In genomic region chr3R:31592256-31592879, dm6 we compare ENCODE assay signal across 1 fruit fly cellular context.
A peak's percentile ranks its signal among the peaks of the same experiment; 100 is the strongest.
TF ChIP-seq lines count a peak whose summit lies in the region.

Gene CG1774, plus strand, starts transcription at chr3R:31592803.

TF ChIP-seq in whole organism, embryonic, 481 proteins besides CTCF, POLR2A, EP300 and RAD21 (continued from another document and continues in another):
- TF ChIP-seq dm (GFP tag; optimal IDR thresholded peaks at IDR 0.05; lab: Kevin White, UChicago), result peak; percentile 67
- peak; percentile 65 for TF ChIP-seq ems (GFP tag; optimal IDR thresholded peaks at IDR 0.05; lab: Kevin White, UChicago)
- peak; percentile 46; the same call in 1 of the 2 replicates for TF ChIP-seq dimm (GFP tag; IDR thresholded peaks at IDR 0.05; lab: Robert Waterston, UW)
- 0 out of 2 replicates have a peak, but pooled peaks have one; percentile 46 for TF ChIP-seq ro (GFP tag; IDR thresholded peaks at IDR 0.05; lab: Robert Waterston, UW)
- TF ChIP-seq lov (optimal IDR thresholded peaks at IDR 0.05; lab: Kevin White, UChicago), result no peak
- TF ChIP-seq lov (GFP tag; IDR thresholded peaks at IDR 0.05; lab: Robert Waterston, UW), result no peak
- TF ChIP-seq ewg (GFP tag; optimal IDR thresholded peaks at IDR 0.05; lab: Kevin White, UChicago), result peak; percentile 39
- peak; percentile 82 for TF ChIP-seq bcd (GFP tag; optimal IDR thresholded peaks at IDR 0.05; lab: Kevin White, UChicago)
- no peak for TF ChIP-seq Lhr (GFP tag; optimal IDR thresholded peaks at IDR 0.05; lab: Kevin White, UChicago)
- TF ChIP-seq CG2202 (tag; optimal IDR thresholded peaks at IDR 0.05; lab: Kevin White, UChicago), result no peak
- peak; percentile 79 for TF ChIP-seq CG11695 (GFP tag; IDR thresholded peaks at IDR 0.05; lab: Robert Waterston, UW)
- peak; percentile 51 for TF ChIP-seq Vsx1 (GFP tag; optimal IDR thresholded peaks at IDR 0.05; lab: Kevin White, UChicago)
- TF ChIP-seq dpn (GFP tag; optimal IDR thresholded peaks at IDR 0.05; lab: Kevin White, UChicago), result peak; percentile 84 to 89
- peak; percentile 60; the same call in 1 of the 2 replicates for TF ChIP-seq esg (GFP tag; conservative IDR thresholded peaks at IDR 0.05; lab: Robert Waterston, UW)
- peak; percentile 65 for TF ChIP-seq Myb (GFP tag; optimal IDR thresholded peaks at IDR 0.05; lab: Kevin White, UChicago)
- TF ChIP-seq CoRest (tag; optimal IDR thresholded peaks at IDR 0.05; lab: Kevin White, UChicago), result peak; percentile 79
- TF ChIP-seq run (tag; optimal IDR thresholded peaks at IDR 0.05; lab: Kevin White, UChicago), result peak; percentile 46
- peak; percentile 35 for TF ChIP-seq CG14710 (tag; optimal IDR thresholded peaks at IDR 0.05; lab: Kevin White, UChicago)
- peak; percentile 79 for TF ChIP-seq CG17359 (tag; optimal IDR thresholded peaks at IDR 0.05; lab: Kevin White, UChicago)
- TF ChIP-seq sc (optimal IDR thresholded peaks at IDR 0.05; lab: Kevin White, UChicago), result no peak
- TF ChIP-seq sc (GFP tag; optimal IDR thresholded peaks at IDR 0.05; lab: Kevin White, UChicago), result no peak
- TF ChIP-seq Deaf1 (tag; optimal IDR thresholded peaks at IDR 0.05; lab: Kevin White, UChicago), result peak; percentile 55
- TF ChIP-seq row (GFP tag; IDR thresholded peaks at IDR 0.05; lab: Robert Waterston, UW), result peak; percentile 89
- TF ChIP-seq so (GFP tag; IDR thresholded peaks at IDR 0.05; lab: Robert Waterston, UW), result peak; percentile 47; the same call in 1 of the 3 replicates
- TF ChIP-seq Hmr (GFP tag; optimal IDR thresholded peaks at IDR 0.05; lab: Kevin White, UChicago), result peak; percentile 89
- peak; percentile 65 for TF ChIP-seq toy (GFP tag; IDR thresholded peaks at IDR 0.05; lab: Robert Waterston, UW)
- peak; percentile 88 for TF ChIP-seq ERR (GFP tag; optimal IDR thresholded peaks at IDR 0.05; lab: Kevin White, UChicago)
- TF ChIP-seq CG17612 (GFP tag; IDR thresholded peaks at IDR 0.05; lab: Robert Waterston, UW), result peak; percentile 53; the same call in 1 of the 2 replicates
- TF ChIP-seq Pdp1 (GFP tag; optimal IDR thresholded peaks at IDR 0.05; lab: Kevin White, UChicago), result peak; percentile 78 to 81
- peak; percentile 58 for TF ChIP-seq CG4820 (GFP tag; optimal IDR thresholded peaks at IDR 0.05; lab: Kevin White, UChicago)
- TF ChIP-seq CG7271 (tag; optimal IDR thresholded peaks at IDR 0.05; lab: Kevin White, UChicago), result no peak
- TF ChIP-seq CG10274 (GFP tag; optimal IDR thresholded peaks at IDR 0.05; lab: Kevin White, UChicago), result peak; percentile 47
- TF ChIP-seq CG8924 (tag; optimal IDR thresholded peaks at IDR 0.05; lab: Kevin White, UChicago), result peak; percentile 75
- peak; percentile 34 for TF ChIP-seq Hmx (GFP tag; optimal IDR thresholded peaks at IDR 0.05; lab: Kevin White, UChicago)
- TF ChIP-seq twi (tag; optimal IDR thresholded peaks at IDR 0.05; lab: Kevin White, UChicago), result no peak
- no peak for TF ChIP-seq Dp (GFP tag; optimal IDR thresholded peaks at IDR 0.05; lab: Kevin White, UChicago)
- peak; percentile 73 for TF ChIP-seq zf30C (GFP tag; optimal IDR thresholded peaks at IDR 0.05; lab: Kevin White, UChicago)
- TF ChIP-seq tgo (GFP tag; IDR thresholded peaks at IDR 0.05; lab: Robert Waterston, UW), result peak; percentile 77
- TF ChIP-seq luna (GFP tag; optimal IDR thresholded peaks at IDR 0.05; lab: Kevin White, UChicago), result peak; percentile 77
- peak; percentile 83 for TF ChIP-seq CG15269 (tag; optimal IDR thresholded peaks at IDR 0.05; lab: Kevin White, UChicago)
- TF ChIP-seq B-H2 (GFP tag; optimal IDR thresholded peaks at IDR 0.05; lab: Kevin White, UChicago), result peak; percentile 62
- TF ChIP-seq sd (tag; optimal IDR thresholded peaks at IDR 0.05; lab: Kevin White, UChicago), result peak; percentile 51
- TF ChIP-seq CG15011 (GFP tag; optimal IDR thresholded peaks at IDR 0.05; lab: Kevin White, UChicago), result peak; percentile 70
- peak; percentile 68 for TF ChIP-seq Max (GFP tag; optimal IDR thresholded peaks at IDR 0.05; lab: Kevin White, UChicago)
- peak; percentile 83 for TF ChIP-seq CG14441 (GFP tag; IDR thresholded peaks at IDR 0.05; lab: Robert Waterston, UW)
- peak; percentile 22 for TF ChIP-seq Ravus (GFP tag; IDR thresholded peaks at IDR 0.05; lab: Robert Waterston, UW)
- TF ChIP-seq croc (GFP tag; conservative IDR thresholded peaks at IDR 0.05; lab: Robert Waterston, UW), result no peak; the same call in 2 of the 3 replicates
- TF ChIP-seq CG14667 (GFP tag; IDR thresholded peaks at IDR 0.05; lab: Robert Waterston, UW), result no peak; the same call in 1 of the 2 replicates
- TF ChIP-seq CG6175 (GFP tag; IDR thresholded peaks at IDR 0.05; lab: Robert Waterston, UW), result peak; percentile 61; the same call in 2 of the 3 replicates
- TF ChIP-seq ftz-f1 (GFP tag; optimal IDR thresholded peaks at IDR 0.05; lab: Kevin White, UChicago), result no peak
- TF ChIP-seq Xrp1 (GFP tag; IDR thresholded peaks at IDR 0.05; lab: Robert Waterston, UW), result peak; percentile 74
- no peak for TF ChIP-seq tio (GFP tag; optimal IDR thresholded peaks at IDR 0.05; lab: Kevin White, UChicago)
- TF ChIP-seq CG34224 (GFP tag; IDR thresholded peaks at IDR 0.05; lab: Robert Waterston, UW; ENCODE audit: partially characterized antibody), result no peak
- TF ChIP-seq Hr39 (optimal IDR thresholded peaks at IDR 0.05; lab: Kevin White, UChicago), result no peak
- TF ChIP-seq CG2889 (GFP tag; IDR thresholded peaks at IDR 0.05; lab: Robert Waterston, UW), result peak; percentile 56; the same call in 1 of the 3 replicates
- TF ChIP-seq br (optimal IDR thresholded peaks at IDR 0.05; lab: Kevin White, UChicago), result no peak
- TF ChIP-seq CG1792 (GFP tag; optimal IDR thresholded peaks at IDR 0.05; lab: Kevin White, UChicago), result peak; percentile 75
- peak; percentile 88 for TF ChIP-seq Fer1 (GFP tag; optimal IDR thresholded peaks at IDR 0.05; lab: Kevin White, UChicago)
- peak; percentile 76 for TF ChIP-seq org-1 (GFP tag; optimal IDR thresholded peaks at IDR 0.05; lab: Kevin White, UChicago)
- TF ChIP-seq Oli (tag; optimal IDR thresholded peaks at IDR 0.05; lab: Kevin White, UChicago), result peak; percentile 68
- peak; percentile 57 for TF ChIP-seq CG10267 (tag; optimal IDR thresholded peaks at IDR 0.05; lab: Kevin White, UChicago)
- peak; percentile 92 for TF ChIP-seq sens (GFP tag; lab: Kevin White, UChicago)
- peak; percentile 69 for TF ChIP-seq gsb (GFP tag; IDR thresholded peaks at IDR 0.05; lab: Robert Waterston, UW)
- TF ChIP-seq CkIIα-i1 (GFP tag; IDR thresholded peaks at IDR 0.05; lab: Robert Waterston, UW), result no peak
- TF ChIP-seq lilli (GFP tag; optimal IDR thresholded peaks at IDR 0.05; lab: Kevin White, UChicago), result peak; percentile 90
- TF ChIP-seq Fer3 (tag; optimal IDR thresholded peaks at IDR 0.05; lab: Kevin White, UChicago), result peak; percentile 88
- TF ChIP-seq vfl (GFP tag; optimal IDR thresholded peaks at IDR 0.05; lab: Kevin White, UChicago), result peak; percentile 69
- no peak for TF ChIP-seq CG7963 (GFP tag; IDR thresholded peaks at IDR 0.05; lab: Robert Waterston, UW; ENCODE audit: partially characterized antibody)
- TF ChIP-seq trh (GFP tag; optimal IDR thresholded peaks at IDR 0.05; lab: Kevin White, UChicago), result no peak
- TF ChIP-seq seq (GFP tag; IDR thresholded peaks at IDR 0.05; lab: Robert Waterston, UW), result peak; percentile 67
- TF ChIP-seq NC2β (GFP tag; optimal IDR thresholded peaks at IDR 0.05; lab: Kevin White, UChicago), result peak; percentile 52
- peak; percentile 31 for TF ChIP-seq CG3838 (GFP tag; optimal IDR thresholded peaks at IDR 0.05; lab: Kevin White, UChicago)
- TF ChIP-seq Bdp1 (GFP tag; optimal IDR thresholded peaks at IDR 0.05; lab: Kevin White, UChicago), result peak; percentile 49
- TF ChIP-seq sisA (GFP tag; IDR thresholded peaks at IDR 0.05; lab: Robert Waterston, UW), result peak; percentile 78
- no peak for TF ChIP-seq Dfd (GFP tag; optimal IDR thresholded peaks at IDR 0.05; lab: Kevin White, UChicago)
- peak; percentile 52 for TF ChIP-seq CG3995 (GFP tag; optimal IDR thresholded peaks at IDR 0.05; lab: Kevin White, UChicago)
- TF ChIP-seq CG12155 (GFP tag; optimal IDR thresholded peaks at IDR 0.05; lab: Kevin White, UChicago), result peak; percentile 83
- peak; percentile 81 for TF ChIP-seq HHEX (GFP tag; optimal IDR thresholded peaks at IDR 0.05; lab: Kevin White, UChicago)
- no peak for TF ChIP-seq fru (optimal IDR thresholded peaks at IDR 0.05; lab: Kevin White, UChicago)
- TF ChIP-seq bab2 (GFP tag; optimal IDR thresholded peaks at IDR 0.05; lab: Kevin White, UChicago), result peak; percentile 80
- peak; percentile 87 for TF ChIP-seq CG7786 (GFP tag; optimal IDR thresholded peaks at IDR 0.05; lab: Kevin White, UChicago)
- no peak for TF ChIP-seq CG7357 (GFP tag; IDR thresholded peaks at IDR 0.05; lab: Robert Waterston, UW)
- TF ChIP-seq HLH4C (GFP tag; IDR thresholded peaks at IDR 0.05; lab: Robert Waterston, UW; ENCODE audit: partially characterized antibody), result no peak
- peak; percentile 34; the same call in 1 of the 2 replicates for TF ChIP-seq cas (GFP tag; IDR thresholded peaks at IDR 0.05; lab: Robert Waterston, UW)
- peak; percentile 49 for TF ChIP-seq chn (GFP tag; optimal IDR thresholded peaks at IDR 0.05; lab: Kevin White, UChicago)
- TF ChIP-seq Dref (GFP tag; IDR thresholded peaks at IDR 0.05; lab: Robert Waterston, UW), result no peak
- no peak for TF ChIP-seq hb (GFP tag; IDR thresholded peaks at IDR 0.05; lab: Robert Waterston, UW; ENCODE audit: partially characterized antibody)
- TF ChIP-seq CG11696 (GFP tag; IDR thresholded peaks at IDR 0.05; lab: Robert Waterston, UW), result no peak
- peak; percentile 15 for TF ChIP-seq CG8089 (GFP tag; optimal IDR thresholded peaks at IDR 0.05; lab: Kevin White, UChicago)
- TF ChIP-seq D19B (GFP tag; optimal IDR thresholded peaks at IDR 0.05; lab: Kevin White, UChicago), result peak; percentile 67
- TF ChIP-seq tup (GFP tag; optimal IDR thresholded peaks at IDR 0.05; lab: Kevin White, UChicago), result peak; percentile 24
- TF ChIP-seq CG2120 (GFP tag; optimal IDR thresholded peaks at IDR 0.05; lab: Kevin White, UChicago), result peak; percentile 96
- TF ChIP-seq chinmo (GFP tag; IDR thresholded peaks at IDR 0.05; lab: Robert Waterston, UW; ENCODE audit: partially characterized antibody), result no peak
- no peak; the same call in 2 of the 3 replicates for TF ChIP-seq CG2199 (GFP tag; IDR thresholded peaks at IDR 0.05; lab: Robert Waterston, UW)
- peak; percentile 81 for TF ChIP-seq ind (GFP tag; optimal IDR thresholded peaks at IDR 0.05; lab: Kevin White, UChicago)
- TF ChIP-seq ham (GFP tag; IDR thresholded peaks at IDR 0.05; lab: Robert Waterston, UW), result 0 out of 2 replicates have a peak, but pooled peaks have one; percentile 48
- TF ChIP-seq Lpt (GFP tag; optimal IDR thresholded peaks at IDR 0.05; lab: Kevin White, UChicago), result no peak
- peak; percentile 55 for TF ChIP-seq Hr3 (GFP tag; optimal IDR thresholded peaks at IDR 0.05; lab: Kevin White, UChicago)
- 0 out of 2 replicates have a peak, but pooled peaks have one; percentile 28 for TF ChIP-seq bowl (GFP tag; IDR thresholded peaks at IDR 0.05; lab: Robert Waterston, UW)
- TF ChIP-seq CG1024 (GFP tag; IDR thresholded peaks at IDR 0.05; lab: Robert Waterston, UW), result no peak
- TF ChIP-seq CG12299 (tag; optimal IDR thresholded peaks at IDR 0.05; lab: Kevin White, UChicago), result peak; percentile 24
- no peak for TF ChIP-seq CG4617 (GFP tag; optimal IDR thresholded peaks at IDR 0.05; lab: Kevin White, UChicago; ENCODE audit: borderline replicate concordance)
- TF ChIP-seq CG2116 (GFP tag; optimal IDR thresholded peaks at IDR 0.05; lab: Kevin White, UChicago), result peak; percentile 18
- peak; percentile 36 for TF ChIP-seq btn (GFP tag; optimal IDR thresholded peaks at IDR 0.05; lab: Kevin White, UChicago)
- TF ChIP-seq CG3281 (GFP tag; optimal IDR thresholded peaks at IDR 0.05; lab: Kevin White, UChicago), result peak; percentile 90
- no peak for TF ChIP-seq nerfin-2 (GFP tag; IDR thresholded peaks at IDR 0.05; lab: Robert Waterston, UW; ENCODE audit: partially characterized antibody)
- no peak for TF ChIP-seq Opbp (GFP tag; IDR thresholded peaks at IDR 0.05; lab: Robert Waterston, UW; ENCODE audit: partially characterized antibody)
- TF ChIP-seq gcm2 (GFP tag; optimal IDR thresholded peaks at IDR 0.05; lab: Kevin White, UChicago), result peak; percentile 1
- peak; percentile 63 for TF ChIP-seq maf-S (GFP tag; optimal IDR thresholded peaks at IDR 0.05; lab: Kevin White, UChicago)
- peak; percentile 68 for TF ChIP-seq kay (GFP tag; optimal IDR thresholded peaks at IDR 0.05; lab: Kevin White, UChicago)
- TF ChIP-seq CG4854 (GFP tag; optimal IDR thresholded peaks at IDR 0.05; lab: Kevin White, UChicago), result peak; percentile 66
- peak; percentile 74 for TF ChIP-seq NFAT (GFP tag; IDR thresholded peaks at IDR 0.05; lab: Robert Waterston, UW)
- TF ChIP-seq tna (GFP tag; IDR thresholded peaks at IDR 0.05; lab: Robert Waterston, UW; ENCODE audit: partially characterized antibody), result no peak
- peak; percentile 61 for TF ChIP-seq CG17328 (GFP tag; IDR thresholded peaks at IDR 0.05; lab: Robert Waterston, UW)
- peak; percentile 63 for TF ChIP-seq H2.0 (GFP tag; IDR thresholded peaks at IDR 0.05; lab: Robert Waterston, UW)
- no peak for TF ChIP-seq pros (GFP tag; optimal IDR thresholded peaks at IDR 0.05; lab: Kevin White, UChicago)
- peak; percentile 45 for TF ChIP-seq Sry-δ (GFP tag; optimal IDR thresholded peaks at IDR 0.05; lab: Kevin White, UChicago)
- no peak for TF ChIP-seq CG8478 (optimal IDR thresholded peaks at IDR 0.05; lab: Kevin White, UChicago)
- TF ChIP-seq CG1233 (GFP tag; optimal IDR thresholded peaks at IDR 0.05; lab: Kevin White, UChicago), result peak; percentile 72
- peak; percentile 45 for TF ChIP-seq YL-1 (GFP tag; optimal IDR thresholded peaks at IDR 0.05; lab: Kevin White, UChicago)
- TF ChIP-seq bsh (GFP tag; optimal IDR thresholded peaks at IDR 0.05; lab: Kevin White, UChicago), result peak in 1 of 2 experiments; percentile 75
- peak; percentile 78 for TF ChIP-seq unpg (GFP tag; optimal IDR thresholded peaks at IDR 0.05; lab: Kevin White, UChicago)
- peak; percentile 55 for TF ChIP-seq repo (GFP tag; optimal IDR thresholded peaks at IDR 0.05; lab: Kevin White, UChicago)
- peak; percentile 89 for TF ChIP-seq zfh2 (GFP tag; optimal IDR thresholded peaks at IDR 0.05; lab: Kevin White, UChicago)
- TF ChIP-seq CG32767 (GFP tag; IDR thresholded peaks at IDR 0.05; lab: Robert Waterston, UW), result peak; percentile 35; the same call in 1 of the 2 replicates
- TF ChIP-seq Lim3 (GFP tag; IDR thresholded peaks at IDR 0.05; lab: Robert Waterston, UW), result no peak
- peak; percentile 80 for TF ChIP-seq CG12659 (GFP tag; optimal IDR thresholded peaks at IDR 0.05; lab: Kevin White, UChicago)
- TF ChIP-seq ranshi (GFP tag; IDR thresholded peaks at IDR 0.05; lab: Robert Waterston, UW), result peak; percentile 75
- peak; percentile 72 for TF ChIP-seq CG11247 (GFP tag; IDR thresholded peaks at IDR 0.05; lab: Robert Waterston, UW)
- peak; percentile 37 for TF ChIP-seq CG1529 (GFP tag; optimal IDR thresholded peaks at IDR 0.05; lab: Kevin White, UChicago)
- TF ChIP-seq Spps (tag; optimal IDR thresholded peaks at IDR 0.05; lab: Kevin White, UChicago), result peak; percentile 20
